Worm (Caenorhabditis elegans): ENCODE data around the gene gst-26.
"Not testable (repeated sequence)": the region's sequence is repeated elsewhere in the genome, so short reads cannot be mapped to it uniquely, and the experiment has no call there.

The gst-26 gene

ce11 chrII:15143729-15144128 is 20.6 kb downstream of the gst-26 start:
- no peak for TF ChIP-seq F49E8.2 (tag; optimal IDR thresholded peaks at IDR 0.05; ENCODE audit: insufficient read depth)
- TF ChIP-seq nhr-179 (tag; optimal IDR thresholded peaks at IDR 0.05) = no peak
- TF ChIP-seq F57A8.1 (GFP tag; optimal IDR thresholded peaks at IDR 0.05) = no peak
- no peak for TF ChIP-seq nfyb-1 (GFP tag; IDR thresholded peaks at IDR 0.05)
- TF ChIP-seq F39B2.1 (GFP tag; IDR thresholded peaks at IDR 0.05) = no peak
- TF ChIP-seq cebp-1 (GFP tag; IDR thresholded peaks at IDR 0.05) = no peak
- TF ChIP-seq cebp-1 (tag; optimal IDR thresholded peaks at IDR 0.05) = no peak
- no peak for TF ChIP-seq lir-1 (GFP tag; conservative IDR thresholded peaks at IDR 0.05)
- no peak for TF ChIP-seq lin-40 (tag; optimal IDR thresholded peaks at IDR 0.05)
- no peak for TF ChIP-seq somi-1 (GFP tag; optimal IDR thresholded peaks at IDR 0.05)
- no peak for TF ChIP-seq repo-1 (tag; optimal IDR thresholded peaks at IDR 0.05)
- no peak for TF ChIP-seq D2030.7 (GFP tag; IDR thresholded peaks at IDR 0.05)
- no peak for TF ChIP-seq ccch-3 (GFP tag; optimal IDR thresholded peaks at IDR 0.05)
- no peak for TF ChIP-seq T26A5.8 (tag; optimal IDR thresholded peaks at IDR 0.05)
- TF ChIP-seq ztf-18 (tag; optimal IDR thresholded peaks at IDR 0.05) = no peak
- TF ChIP-seq F55B11.4 (tag; optimal IDR thresholded peaks at IDR 0.05; ENCODE audit: borderline replicate concordance, insufficient read depth) = no peak
- TF ChIP-seq F22D6.2 (tag; optimal IDR thresholded peaks at IDR 0.05) = no peak

DNA sequence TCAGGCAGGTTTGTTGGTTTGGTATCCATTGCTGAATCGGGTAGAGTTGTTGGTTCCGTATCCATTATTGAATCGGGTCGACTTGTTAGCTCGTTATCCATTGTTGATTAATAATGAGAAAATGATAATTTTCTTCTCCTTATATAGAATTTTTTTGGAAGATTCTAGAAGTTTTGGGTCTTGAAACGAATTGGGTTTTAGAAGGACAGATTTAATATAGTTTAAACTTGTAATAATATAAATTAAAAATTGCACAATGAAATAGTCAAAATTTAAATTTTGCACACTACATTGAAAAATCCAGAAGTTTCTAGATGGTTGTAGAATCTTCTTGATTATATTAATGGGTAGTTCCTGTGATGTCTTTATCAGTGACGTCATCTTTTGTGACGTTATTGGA is 23.5 kb downstream of the gst-26 start, which contains the start of gene Y53F4B.26:
Gene Y53F4B.26, minus strand, starts transcription at position 101 of the 400 bp plus-strand sequence.
- not testable (repeated sequence) for TF ChIP-seq fkh-3 (tag; optimal IDR thresholded peaks at IDR 0.05); attf-5 (GFP tag; optimal IDR thresholded peaks at IDR 0.05); lin-54 (GFP tag; optimal IDR thresholded peaks at IDR 0.05)

DNA sequence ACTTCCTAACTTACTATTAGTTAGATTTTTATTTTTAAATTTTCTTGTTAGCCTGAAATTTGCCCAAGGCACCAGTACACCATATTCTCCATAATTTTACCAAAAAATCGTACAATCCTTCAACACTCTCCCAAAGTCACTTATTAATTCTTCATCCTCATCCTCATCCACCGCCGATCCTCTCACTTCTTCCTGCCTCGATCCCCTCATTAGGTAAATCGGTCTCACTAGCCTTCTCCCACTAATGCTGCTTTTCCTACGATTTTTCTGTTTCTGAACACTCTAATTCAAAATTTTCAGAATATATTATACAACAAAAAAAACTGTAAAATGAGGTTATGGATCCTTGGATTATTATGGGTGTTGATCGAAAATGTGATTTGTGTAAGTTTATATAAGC is 28.5 kb downstream of the gst-26 start, which contains the start of gene Y53F4B.25:
Gene Y53F4B.25, plus strand, starts transcription at position 301 of the 400 bp plus-strand sequence.
- TF ChIP-seq atf-7 (tag; optimal IDR thresholded peaks at IDR 0.05) = no peak
- no peak for TF ChIP-seq lir-1 (GFP tag; conservative IDR thresholded peaks at IDR 0.05)
- no peak for TF ChIP-seq egrh-3 (GFP tag; IDR thresholded peaks at IDR 0.05)
- TF ChIP-seq snpc-1.1 (tag; optimal IDR thresholded peaks at IDR 0.05; ENCODE audit: insufficient read depth) = no peak
- TF ChIP-seq hmg-1.2 (GFP tag; IDR thresholded peaks at IDR 0.05) = no peak

DNA sequence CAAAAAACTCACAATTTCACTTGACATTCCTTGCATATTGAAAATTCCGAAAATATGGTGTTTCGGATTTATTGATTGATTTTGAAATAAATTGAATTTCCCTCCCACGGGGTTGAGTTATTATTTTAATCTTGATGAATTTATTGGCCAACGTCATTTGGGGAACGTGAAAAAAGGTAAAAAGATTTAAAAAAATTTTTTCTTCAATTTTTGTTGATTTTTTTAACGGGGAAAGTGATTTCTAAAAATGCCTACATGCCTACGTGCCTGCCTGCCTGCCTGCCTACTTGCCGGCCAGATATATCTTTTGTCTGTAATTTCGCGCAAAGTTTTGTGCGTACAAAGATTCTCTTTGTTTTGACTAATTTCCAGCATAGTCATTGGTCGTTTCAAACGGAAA is 30.0 kb downstream of the gst-26 start, which contains the start of gene Y53F4B.24:
Gene Y53F4B.24, minus strand, starts transcription at position 101 of the 400 bp plus-strand sequence.
- no peak for TF ChIP-seq D2030.7 (GFP tag; IDR thresholded peaks at IDR 0.05)
- TF ChIP-seq die-1 (tag; optimal IDR thresholded peaks at IDR 0.05) = no peak

DNA sequence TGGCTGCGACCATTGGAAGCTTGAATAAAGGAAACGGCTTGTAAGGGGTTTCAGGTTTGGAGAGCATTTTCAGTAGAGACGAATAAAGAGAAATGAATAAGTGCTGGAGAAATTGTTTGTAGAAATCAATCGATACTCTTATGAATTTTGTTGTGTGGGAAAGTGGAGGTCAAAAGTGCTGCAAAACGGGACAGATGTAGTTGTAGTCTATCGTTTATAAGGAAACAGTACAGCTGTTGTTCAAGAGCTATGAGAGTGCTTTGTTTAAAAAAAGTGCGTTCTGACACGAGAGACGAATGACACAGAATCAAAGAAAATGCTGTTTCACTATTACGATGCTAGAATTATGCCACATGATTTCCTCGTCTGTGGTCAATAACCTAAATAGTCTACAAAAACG is 33.8 kb downstream of the gst-26 start, which contains the start of gene Y53F4B.62:
Gene Y53F4B.62, minus strand, starts transcription at position 101 of the 400 bp plus-strand sequence.
- TF ChIP-seq dox-1 (GFP tag; IDR thresholded peaks at IDR 0.05) (no peak), zim-3 (tag; optimal IDR thresholded peaks at IDR 0.05) (no peak)

DNA sequence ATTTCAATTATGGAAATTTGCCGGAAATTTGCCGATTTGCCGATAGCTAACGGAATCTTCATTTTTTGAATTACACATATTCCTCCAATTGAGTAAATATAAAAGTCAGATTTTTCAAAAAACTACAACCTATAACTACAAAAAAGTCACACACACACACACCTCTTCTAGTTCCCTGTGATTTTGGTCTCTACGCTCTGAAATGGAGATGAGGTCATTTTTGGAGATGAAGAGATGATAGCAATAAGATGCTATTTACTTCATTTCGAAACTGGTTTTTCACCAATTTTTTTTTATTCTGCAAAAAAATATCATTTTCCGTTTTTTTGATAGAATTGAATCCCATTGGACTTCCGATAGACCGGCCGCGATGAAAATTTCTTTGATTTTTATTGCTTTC is 40.2 kb downstream of the gst-26 start, which contains the start of gene Y53F4B.23:
Gene Y53F4B.23, plus strand, starts transcription at position 312 of the 400 bp plus-strand sequence.
- no peak for TF ChIP-seq let-607 (tag; optimal IDR thresholded peaks at IDR 0.05)
- TF ChIP-seq nhr-27 (tag; optimal IDR thresholded peaks at IDR 0.05) = no peak
- no peak for TF ChIP-seq dox-1 (GFP tag; IDR thresholded peaks at IDR 0.05)
- TF ChIP-seq him-1 (tag; optimal IDR thresholded peaks at IDR 0.05) = no peak
- no peak for TF ChIP-seq F57C9.4 (tag; optimal IDR thresholded peaks at IDR 0.05)
- TF ChIP-seq hrde-1 (tag; optimal IDR thresholded peaks at IDR 0.05; ENCODE audit: borderline replicate concordance) = no peak
- no peak for TF ChIP-seq atf-7 (tag; optimal IDR thresholded peaks at IDR 0.05)
- TF ChIP-seq Y53F4B.3 (GFP tag; IDR thresholded peaks at IDR 0.05) = no peak
- TF ChIP-seq lsy-27 (tag; optimal IDR thresholded peaks at IDR 0.05; ENCODE audit: borderline replicate concordance, insufficient read depth) = no peak
- no peak for TF ChIP-seq efl-1 (GFP tag; optimal IDR thresholded peaks at IDR 0.05)
- TF ChIP-seq hsf-1 (GFP tag; IDR thresholded peaks at IDR 0.05) = no peak
- TF ChIP-seq madf-8 (GFP tag; conservative IDR thresholded peaks at IDR 0.05) = no peak
- TF ChIP-seq attf-6 (GFP tag; IDR thresholded peaks at IDR 0.05) = no peak
- TF ChIP-seq F23B12.7 (tag; optimal IDR thresholded peaks at IDR 0.05; ENCODE audit: insufficient read depth) = no peak
- no peak for TF ChIP-seq hmg-20 (GFP tag; IDR thresholded peaks at IDR 0.05)
